Fruit fly (Drosophila melanogaster) whole organism, pupa: ENCODE results near the gene Sytalpha.
A peak's percentile ranks its signal among the peaks of the same experiment; 100 is the strongest.

Experiments
- CG10348 ChIP-seq: fragments of 200-800 bp; sonication (Bioruptor generic); IDR thresholded peaks from 2 replicates; pipeline ENCODE4 v1.3.6; 2022; ENCODE audit warnings: missing biosample characterization, missing genetic modification characterization
- CG12605 ChIP-seq: fragments of 200-800 bp; sonication (Bioruptor generic); IDR thresholded peaks from 2 replicates; pipeline ENCODE4 v1.3.6; 2022; ENCODE audit warnings: missing biosample characterization, missing genetic modification characterization
- CG13204 ChIP-seq: fragments of 200-800 bp; sonication (Bioruptor generic); optimal IDR thresholded peaks from 2 replicates; lab custom pipeline; 2018; ENCODE audit warnings: missing biosample characterization, mild to moderate bottlenecking, missing genetic modification characterization, moderate library complexity
- CG14655 ChIP-seq: fragments of 200-800 bp; sonication (Bioruptor generic); optimal IDR thresholded peaks from 3 replicates; lab custom pipeline; 2017; ENCODE audit warnings: mild to moderate bottlenecking, missing biosample characterization, missing genetic modification reagents, missing genetic modification characterization
- CG15710 ChIP-seq: fragments of 200-800 bp; sonication (Bioruptor generic); optimal IDR thresholded peaks from 2 replicates; lab custom pipeline; 2018; ENCODE audit warnings: missing biosample characterization, mild to moderate bottlenecking, missing genetic modification characterization, moderate library complexity
- CG17806 ChIP-seq: fragments of 200-800 bp; sonication (Bioruptor generic); optimal IDR thresholded peaks from 2 replicates; lab custom pipeline; 2018; ENCODE audit warnings: missing biosample characterization, mild to moderate bottlenecking, missing genetic modification characterization, moderate library complexity
- CG32121 ChIP-seq: fragments of 200-800 bp; sonication (Bioruptor generic); IDR thresholded peaks from 2 replicates; pipeline ENCODE4 v1.3.6; 2022; ENCODE audit warnings: missing biosample characterization, missing genetic modification characterization
- CG4496 ChIP-seq: fragments of 200-800 bp; sonication (Bioruptor generic); IDR thresholded peaks from 3 replicates; pipeline ENCODE4 v1.3.6; 2022; ENCODE audit warnings: missing biosample characterization, missing genetic modification characterization
- CG8159 ChIP-seq: fragments of 200-800 bp; sonication (Bioruptor generic); optimal IDR thresholded peaks from 3 replicates; lab custom pipeline; 2018; ENCODE audit warnings: missing biosample characterization, mild to moderate bottlenecking, missing genetic modification characterization, moderate library complexity
- CG8301 ChIP-seq: fragments of 200-800 bp; sonication (Bioruptor generic); optimal IDR thresholded peaks from 2 replicates; lab custom pipeline; 2018; ENCODE audit warnings: missing biosample characterization, mild to moderate bottlenecking, missing genetic modification characterization
- CG9948 ChIP-seq: fragments of 200-800 bp; sonication (Bioruptor generic); optimal IDR thresholded peaks from 2 replicates; lab custom pipeline; 2018; ENCODE audit warnings: missing biosample characterization, mild to moderate bottlenecking, missing genetic modification characterization, moderate library complexity
- D1 ChIP-seq: fragments of 200-800 bp; sonication (Bioruptor generic); optimal IDR thresholded peaks from 2 replicates; lab custom pipeline; 2018; ENCODE audit warnings: missing biosample characterization, mild to moderate bottlenecking, missing genetic modification characterization, moderate library complexity
- EcR ChIP-seq: fragments of 200-800 bp; sonication (Bioruptor generic); optimal IDR thresholded peaks from 3 replicates; lab custom pipeline; 2019; ENCODE audit warnings: missing biosample characterization, missing genetic modification characterization, mild to moderate bottlenecking, moderate library complexity, missing genetic modification reagents
- Ets98B ChIP-seq: fragments of 200-800 bp; sonication (Bioruptor generic); IDR thresholded peaks from 2 replicates; pipeline ENCODE4 v1.3.6; 2022; ENCODE audit warnings: missing biosample characterization, missing genetic modification characterization
- Pif1A ChIP-seq: fragments of 200-800 bp; sonication (Bioruptor generic); optimal IDR thresholded peaks from 3 replicates; lab custom pipeline; 2016; ENCODE audit warnings: missing biosample characterization, missing genetic modification characterization
- Pif1B ChIP-seq: fragments of 200-800 bp; sonication (Bioruptor generic); optimal IDR thresholded peaks from 3 replicates; lab custom pipeline; 2016; ENCODE audit warnings: missing biosample characterization, missing genetic modification characterization
- Snoo ChIP-seq: fragments of 200-800 bp; sonication (Bioruptor generic); optimal IDR thresholded peaks from 3 replicates; lab custom pipeline; 2017; ENCODE audit warnings: missing biosample characterization, mild to moderate bottlenecking, missing genetic modification characterization, inconsistent platforms
- fd96Ca ChIP-seq: fragments of 200-800 bp; sonication (Bioruptor generic); IDR thresholded peaks from 3 replicates; pipeline ENCODE4 v1.3.6; 2022; ENCODE audit warnings: missing biosample characterization, missing genetic modification characterization
- gl ChIP-seq: fragments of 200-800 bp; sonication (Bioruptor generic); optimal IDR thresholded peaks from 2 replicates; lab custom pipeline; 2018; ENCODE audit warnings: missing biosample characterization, mild to moderate bottlenecking, missing genetic modification characterization
- rn ChIP-seq: fragments of 200-800 bp; sonication (Bioruptor generic); IDR thresholded peaks from 2 replicates; pipeline ENCODE4 v1.3.6; 2022; ENCODE audit warnings: missing biosample characterization, missing genetic modification characterization

Sytalpha gene

DNA sequence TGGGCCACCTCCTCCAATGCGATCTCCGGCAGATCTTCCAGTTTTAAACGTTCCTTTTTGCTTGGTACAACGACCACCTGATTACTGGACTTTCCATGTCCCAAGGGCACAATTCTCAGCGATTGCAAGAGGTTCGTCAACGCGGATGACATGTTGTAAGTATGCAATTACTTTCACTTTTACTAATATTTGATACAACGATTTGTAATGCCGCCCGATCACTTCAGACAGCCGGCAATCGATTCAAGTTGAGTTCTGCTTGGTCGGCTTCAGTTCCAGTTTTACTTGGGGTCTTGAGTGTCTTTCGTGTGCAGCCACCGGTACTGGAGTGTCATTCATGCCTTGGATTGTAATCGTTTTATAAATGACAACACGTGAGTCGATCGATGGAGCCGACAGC, at the start of gene Sytalpha, which contains the start of gene CG6870:
Gene Sytalpha (plus strand): TSS at position 301 of the 400 bp plus-strand sequence.
Gene CG6870 (minus strand): TSS at position 340 of the 400 bp plus-strand sequence.
- TF ChIP-seq rn (GFP tag; lab: Robert Waterston, UW) (no peak), Snoo (tag; lab: Kevin White, UChicago) (no peak), CG17806 (tag; lab: Kevin White, UChicago) (no peak)

DNA sequence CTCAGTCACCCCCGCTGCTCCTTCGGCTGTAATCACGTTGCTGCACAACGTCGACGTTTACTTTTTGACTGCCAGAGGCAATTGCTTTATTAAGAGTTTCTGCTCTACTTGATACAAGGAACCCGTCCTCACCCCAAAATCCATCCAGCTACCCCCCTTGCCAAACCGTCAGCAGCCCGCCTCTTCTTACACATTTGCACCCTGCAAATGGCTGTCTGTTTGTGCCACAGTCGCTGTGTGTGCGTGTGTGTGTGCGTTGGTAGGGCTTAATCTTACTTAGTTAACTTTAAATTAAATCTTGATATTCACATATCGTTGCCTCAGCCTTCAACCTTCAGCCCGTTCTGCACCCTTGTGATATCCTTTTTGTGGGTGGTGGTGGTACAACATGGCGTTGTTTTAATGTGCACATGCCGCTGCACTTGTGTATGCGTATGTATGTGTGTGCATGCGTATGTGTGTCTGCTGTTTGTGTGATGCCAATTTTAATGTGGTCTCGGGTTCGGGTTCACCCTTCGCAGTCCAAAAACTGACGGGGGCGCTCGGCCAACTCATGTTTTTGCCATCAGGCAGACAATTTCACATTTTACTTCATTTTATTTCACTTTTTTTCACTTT, 49.3 kb upstream of the Sytalpha start:
- TF ChIP-seq Ets98B (GFP tag; lab: Robert Waterston, UW) (no peak), CG17806 (tag; lab: Kevin White, UChicago) (no peak)

dm6 chr2L:17555665-17556064, 36.4 kb upstream of the Sytalpha start, which contains the start of gene CG7094:
TSS of gene CG7094 (minus strand) at chr2L:17555765.
- TF ChIP-seq CG13204 (GFP tag; lab: Kevin White, UChicago), result no peak
- TF ChIP-seq CG15710 (tag; lab: Kevin White, UChicago), result no peak
- no peak for TF ChIP-seq gl
- no peak for TF ChIP-seq Snoo (tag; lab: Kevin White, UChicago)
- no peak for TF ChIP-seq Pif1A
- TF ChIP-seq D1 (tag; lab: Kevin White, UChicago), result no peak

dm6 chr2L:17558111-17558773, 33.8 kb upstream of the Sytalpha start:
- TF ChIP-seq CG17806 (tag; lab: Kevin White, UChicago), result no peak
- peak; percentile 27 for TF ChIP-seq CG14655 (GFP tag; lab: Kevin White, UChicago)
- TF ChIP-seq CG8301 (tag; lab: Kevin White, UChicago), result peak; percentile 3
- peak; percentile 56 for TF ChIP-seq CG15710 (tag; lab: Kevin White, UChicago)
- TF ChIP-seq CG13204 (GFP tag; lab: Kevin White, UChicago), result no peak
- TF ChIP-seq CG8159 (tag; lab: Kevin White, UChicago), result peak; percentile 63
- TF ChIP-seq CG4496 (GFP tag; lab: Robert Waterston, UW), result no peak

DNA sequence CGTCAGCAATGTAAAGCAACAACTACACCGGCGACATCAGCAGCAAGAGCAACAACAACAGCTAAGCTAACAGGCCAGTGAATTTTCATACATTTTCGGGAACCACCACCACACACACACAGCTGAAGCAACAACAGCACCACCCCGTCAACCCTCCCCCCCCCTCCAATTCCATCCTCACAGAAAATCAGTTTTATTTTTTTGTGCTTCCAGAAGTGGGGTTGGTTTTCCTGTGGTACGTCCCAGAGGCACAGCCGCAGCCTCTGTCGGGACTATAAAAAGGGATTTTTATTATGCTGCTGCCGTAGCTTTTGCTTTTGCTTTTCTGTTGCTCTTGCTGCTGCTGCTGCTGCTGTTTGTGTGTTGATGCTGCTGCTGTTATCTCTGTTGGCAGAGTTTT, 32.8 kb upstream of the Sytalpha start:
- TF ChIP-seq CG10348, result no peak
- TF ChIP-seq Pif1B, result no peak
- TF ChIP-seq gl, result no peak
- no peak for TF ChIP-seq CG9948 (tag; lab: Kevin White, UChicago)
- TF ChIP-seq Pif1A, result no peak
- TF ChIP-seq Ets98B (GFP tag; lab: Robert Waterston, UW), result no peak
- TF ChIP-seq CG32121 (GFP tag; lab: Robert Waterston, UW), result no peak
- TF ChIP-seq Snoo (tag; lab: Kevin White, UChicago), result no peak
- no peak for TF ChIP-seq CG4496 (GFP tag; lab: Robert Waterston, UW)
- no peak for TF ChIP-seq CG8301 (tag; lab: Kevin White, UChicago)
- no peak for TF ChIP-seq CG8159 (tag; lab: Kevin White, UChicago)
- TF ChIP-seq EcR, result no peak
- no peak for TF ChIP-seq CG12605 (GFP tag; lab: Robert Waterston, UW)
- no peak for TF ChIP-seq CG15710 (tag; lab: Kevin White, UChicago)
- no peak for TF ChIP-seq CG17806 (tag; lab: Kevin White, UChicago)
- TF ChIP-seq fd96Ca (GFP tag; lab: Robert Waterston, UW), result no peak
- TF ChIP-seq CG13204 (GFP tag; lab: Kevin White, UChicago), result no peak
- TF ChIP-seq CG14655 (GFP tag; lab: Kevin White, UChicago), result no peak
- no peak for TF ChIP-seq rn (GFP tag; lab: Robert Waterston, UW)

DNA sequence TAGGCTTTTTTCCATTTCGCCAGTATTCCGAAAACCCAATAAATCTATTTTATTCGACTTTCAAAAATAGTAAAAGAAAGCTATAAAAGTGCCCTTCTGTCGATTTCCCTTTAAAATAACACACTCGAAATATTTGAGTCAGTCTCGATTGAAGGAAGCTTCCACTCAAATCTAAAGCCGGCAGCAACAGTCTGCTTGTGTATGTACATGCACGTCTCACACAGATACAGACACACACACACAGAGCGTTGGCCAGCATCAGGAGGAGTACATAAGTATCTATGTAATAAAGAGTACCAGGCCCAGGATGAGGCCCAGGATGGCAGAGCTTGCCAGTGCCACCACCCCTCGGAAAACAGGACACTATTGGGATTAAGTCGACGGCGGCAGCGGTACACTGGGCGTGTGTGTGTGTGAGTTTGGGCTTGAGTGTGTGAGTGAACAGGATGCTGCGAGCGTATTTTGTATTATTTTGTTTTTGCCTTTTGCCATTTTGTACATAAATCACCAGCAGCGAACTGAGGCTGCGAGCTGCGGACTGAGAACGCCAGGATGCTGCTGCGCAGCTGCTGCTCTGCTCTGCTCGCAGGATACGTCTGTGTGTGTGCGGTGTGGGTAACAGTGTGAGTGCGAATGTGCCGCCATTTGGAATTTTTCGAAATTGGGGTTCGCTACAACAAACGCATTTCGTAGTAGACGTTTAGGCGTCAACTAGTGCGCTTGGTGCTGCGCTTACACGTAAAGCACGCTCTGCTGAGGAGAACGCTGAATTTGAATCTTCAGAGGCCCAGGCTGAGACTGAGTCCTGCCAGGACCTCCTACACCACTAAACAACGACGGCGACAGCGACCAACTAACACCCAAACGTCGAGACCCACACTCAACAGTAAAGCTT, 31.7 kb upstream of the Sytalpha start:
- TF ChIP-seq CG15710 (tag; lab: Kevin White, UChicago) (no peak), CG8159 (tag; lab: Kevin White, UChicago) (no peak), CG14655 (GFP tag; lab: Kevin White, UChicago) (no peak), CG32121 (GFP tag; lab: Robert Waterston, UW) (no peak), Ets98B (GFP tag; lab: Robert Waterston, UW) (no peak), Pif1A (no peak), fd96Ca (GFP tag; lab: Robert Waterston, UW) (no peak)
- TF ChIP-seq, all 21 proteins: peak for 0
